Fruit fly (Drosophila melanogaster): ENCODE results near the gene gd.

The gd gene

dm6 chrX:12013098-12013493 is 25.5 kb upstream of the gd start:
- TF ChIP-seq CG1603 (tag; optimal IDR thresholded peaks at IDR 0.05) (no peak), hkb (optimal IDR thresholded peaks at IDR 0.05) (no peak), hkb (GFP tag; IDR thresholded peaks at IDR 0.05) (no peak), nom (GFP tag; optimal IDR thresholded peaks at IDR 0.05) (peak; percentile 29)

- TF ChIP-seq YL-1 (GFP tag; optimal IDR thresholded peaks at IDR 0.05) (peak; percentile 22), CG4707 (GFP tag; optimal IDR thresholded peaks at IDR 0.05) (no peak), CG11560 (tag; IDR thresholded peaks at IDR 0.05) (peak; percentile 99), CG13287 (GFP tag; IDR thresholded peaks at IDR 0.05; ENCODE audit: partially characterized antibody) (peak; percentile 59), CG18764 (GFP tag; optimal IDR thresholded peaks at IDR 0.05) (no peak), HmgD (GFP tag; optimal IDR thresholded peaks at IDR 0.05) (peak; percentile 75), otp (GFP tag; IDR thresholded peaks at IDR 0.05) (no peak), CG3163 (GFP tag; optimal IDR thresholded peaks at IDR 0.05) (no peak), ranshi (GFP tag; IDR thresholded peaks at IDR 0.05) (no peak), lilli (GFP tag; optimal IDR thresholded peaks at IDR 0.05) (peak; percentile 14), Bteb2 (GFP tag; optimal IDR thresholded peaks at IDR 0.05) (no peak), Ets97D (GFP tag; optimal IDR thresholded peaks at IDR 0.05) (peak; percentile 39), Kr (GFP tag; optimal IDR thresholded peaks at IDR 0.05) (no peak), ERR (GFP tag; optimal IDR thresholded peaks at IDR 0.05) (peak; percentile 55), trem (tag; optimal IDR thresholded peaks at IDR 0.05) (peak; percentile 57), CG15514 (GFP tag; optimal IDR thresholded peaks at IDR 0.05) (peak; percentile 59), Nf-YC (tag; optimal IDR thresholded peaks at IDR 0.05) (peak; percentile 10), Bgb (GFP tag; IDR thresholded peaks at IDR 0.05; ENCODE audit: partially characterized antibody) (peak; percentile 41; the same call in 1 of the 2 replicates), sob (GFP tag; IDR thresholded peaks at IDR 0.05) (no peak), CG7556 (GFP tag; optimal IDR thresholded peaks at IDR 0.05) (no peak), CG16813 (GFP tag; IDR thresholded peaks at IDR 0.05; ENCODE audit: partially characterized antibody) (peak; percentile 54; the same call in 2 of the 3 replicates), row (GFP tag; IDR thresholded peaks at IDR 0.05) (peak; percentile 19; the same call in 1 of the 3 replicates), Dad (GFP tag; optimal IDR thresholded peaks at IDR 0.05) (peak; percentile 9), sr (GFP tag; IDR thresholded peaks at IDR 0.05) (no peak), ap (GFP tag; IDR thresholded peaks at IDR 0.05) (no peak), Dref (GFP tag; IDR thresholded peaks at IDR 0.05) (peak; percentile 85), CTCF (GFP tag; optimal IDR thresholded peaks at IDR 0.05) (peak; percentile 4), HmgZ (tag; optimal IDR thresholded peaks at IDR 0.05) (peak; percentile 67), stwl (tag; optimal IDR thresholded peaks at IDR 0.05) (peak; percentile 56), Stat92E (GFP tag; optimal IDR thresholded peaks at IDR 0.05) (peak in 1 of 3 experiments; percentile 2), Dp (GFP tag; optimal IDR thresholded peaks at IDR 0.05) (peak; percentile 97), CG8924 (tag; optimal IDR thresholded peaks at IDR 0.05) (peak; percentile 38), nerfin-2 (GFP tag; IDR thresholded peaks at IDR 0.05; ENCODE audit: partially characterized antibody) (0 out of 2 replicates have a peak, but pooled peaks have one; percentile 15), nmo (GFP tag; optimal IDR thresholded peaks at IDR 0.05) (peak; percentile 21), CG10267 (tag; optimal IDR thresholded peaks at IDR 0.05) (peak; percentile 57), Opbp (GFP tag; IDR thresholded peaks at IDR 0.05; ENCODE audit: partially characterized antibody) (peak; percentile 53; the same call in 1 of the 3 replicates), lola (GFP tag; optimal IDR thresholded peaks at IDR 0.05) (no peak), BEAF-32 (GFP tag; optimal IDR thresholded peaks at IDR 0.05) (peak; percentile 62), hbn (GFP tag; IDR thresholded peaks at IDR 0.05; ENCODE audit: partially characterized antibody) (0 out of 2 replicates have a peak, but pooled peaks have one; percentile 22), crp (GFP tag; optimal IDR thresholded peaks at IDR 0.05) (peak; percentile 67 to 94), CG31388 (GFP tag; optimal IDR thresholded peaks at IDR 0.05) (no peak), E2f2 (GFP tag; IDR thresholded peaks at IDR 0.05) (peak; percentile 96)
These were observed 24.9 kb upstream of the gd start, which contains the start of the genes CG1492 and regucalcin for dm6 chrX:12012149-12013097. Gene CG1492 (minus strand): TSS chrX:12012211. Gene regucalcin (plus strand): TSS chrX:12012377.
